Worm (Caenorhabditis elegans) whole organism, L4 larva: Measurements from ENCODE around the gene fipr-7.

Experiments used
- ZK546.5 ChIP-seq, 2 experiments: sonication (generic microtip); optimal IDR thresholded peaks; 2 replicates each; lab custom pipeline; 2017; ENCODE audit warnings: missing biosample characterization in 2 of 2, missing genetic modification characterization in 2 of 2
- daf-19 ChIP-seq: fragments of 200-800 bp; sonication (Bioruptor generic); conservative IDR thresholded peaks from 2 replicates; pipeline ENCODE4 v1.3.6; 2022; ENCODE audit warnings: missing genetic modification characterization, missing compliant biosample characterization
- lin-15B ChIP-seq: fragments of 150-350 bp; sonication (generic microtip); optimal IDR thresholded peaks from 3 replicates; lab custom pipeline; 2014; ENCODE audit warnings: missing biosample characterization, missing genetic modification characterization
- unc-62 ChIP-seq, 3 experiments: fragments of 150-350 bp in 1 of 3; sonication (generic microtip); optimal IDR thresholded peaks in 2 of 3; peaks in 1 of 3; 1 replicate in 1 of 3; 2 replicates in 2 of 3; lab custom pipeline; 2014 to 2017; ENCODE audit warnings: missing biosample characterization in 3 of 3, missing genetic modification characterization in 3 of 3, missing genetic modification reagents in 3 of 3, missing genotype in 1 of 3

DNA sequence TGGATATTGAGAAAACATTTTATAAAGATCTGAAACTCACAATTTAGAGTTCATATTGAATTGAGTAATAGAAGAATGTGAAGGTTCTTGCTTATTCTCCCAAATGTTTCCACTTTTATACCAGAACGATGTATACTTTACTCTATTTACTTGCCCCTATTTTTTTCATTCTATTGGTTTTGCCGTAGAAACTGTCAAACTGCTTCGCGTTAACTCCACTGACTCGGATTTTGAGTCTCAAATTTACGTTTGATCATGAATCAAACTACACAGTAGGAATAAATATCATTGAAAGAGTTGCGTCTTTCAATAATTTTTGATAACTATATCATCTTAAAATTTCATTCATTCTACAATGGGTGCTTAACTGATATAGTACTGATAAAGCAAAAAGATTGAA is 10.2 kb downstream of the fipr-7 start, which contains the start of gene fipr-8:
- TF ChIP-seq lin-15B (tag; lab: Kevin White, UChicago) = no peak
- TF ChIP-seq daf-19 (GFP tag; lab: Robert Waterston, UW) = no peak
- TF ChIP-seq ZK546.5 (tag; optimal IDR thresholded peaks at IDR 0.05; lab: Kevin White, UChicago) = no peak
- TF ChIP-seq unc-62 (GFP tag; optimal IDR thresholded peaks at IDR 0.05 in 1 of 2; lab: Kevin White, UChicago) = no peak
- no peak for TF ChIP-seq unc-62 (tag; optimal IDR thresholded peaks at IDR 0.05; lab: Kevin White, UChicago)
